Fruit fly (Drosophila melanogaster): ENCODE measurements around the gene CG10340.

CG10340 gene

dm6 chr3R:16649282-16649681, 35.1 kb upstream of the CG10340 start:
- no peak for TF ChIP-seq CG4496 (GFP tag; IDR thresholded peaks at IDR 0.05)

- TF ChIP-seq CG10348 (GFP tag; IDR thresholded peaks at IDR 0.05) = no peak
- TF ChIP-seq fd96Ca (GFP tag; IDR thresholded peaks at IDR 0.05) = no peak
- TF ChIP-seq CG14655 (GFP tag; optimal IDR thresholded peaks at IDR 0.05) = no peak
- no peak for TF ChIP-seq CG8301 (tag; optimal IDR thresholded peaks at IDR 0.05)
- no peak for TF ChIP-seq CG8159 (tag; optimal IDR thresholded peaks at IDR 0.05)
- TF ChIP-seq CG9948 (tag; optimal IDR thresholded peaks at IDR 0.05) = no peak
- no peak for TF ChIP-seq CG12605 (GFP tag; IDR thresholded peaks at IDR 0.05)
These were observed 33.5 kb upstream of the CG10340 start for dm6 chr3R:16647716-16648016.

dm6 chr3R:16646952-16647715, 32.9 kb upstream of the CG10340 start, which contains the start of the genes CG10324 and CCT3:
Gene CG10324, minus strand, starts transcription at chr3R:16647004.
Gene CCT3, plus strand, starts transcription at chr3R:16647605.
- peak; percentile 77; the same call in 2 of the 3 replicates for TF ChIP-seq CG4496 (GFP tag; IDR thresholded peaks at IDR 0.05)
- peak; percentile 63; the same call in 1 of the 2 replicates for TF ChIP-seq Ets98B (GFP tag; IDR thresholded peaks at IDR 0.05)
- TF ChIP-seq CG8301 (tag; optimal IDR thresholded peaks at IDR 0.05) = no peak
- peak; percentile 37 for TF ChIP-seq Snoo (tag; optimal IDR thresholded peaks at IDR 0.05)
- peak; percentile 64 for TF ChIP-seq CG9948 (tag; optimal IDR thresholded peaks at IDR 0.05)
- no peak for TF ChIP-seq fd96Ca (GFP tag; IDR thresholded peaks at IDR 0.05)
- peak; percentile 54 for TF ChIP-seq CG34367 (tag; optimal IDR thresholded peaks at IDR 0.05)
- TF ChIP-seq Pif1B (GFP tag; optimal IDR thresholded peaks at IDR 0.05) = no peak
- TF ChIP-seq CG32121 (GFP tag; IDR thresholded peaks at IDR 0.05) = peak; percentile 59; the same call in 1 of the 2 replicates
- peak; percentile 67 for TF ChIP-seq CG15710 (tag; optimal IDR thresholded peaks at IDR 0.05)
- TF ChIP-seq CG17806 (tag; optimal IDR thresholded peaks at IDR 0.05) = peak; percentile 42
- TF ChIP-seq CG14655 (GFP tag; optimal IDR thresholded peaks at IDR 0.05) = no peak
- TF ChIP-seq CG8159 (tag; optimal IDR thresholded peaks at IDR 0.05) = no peak
- no peak; the same call in 1 of the 2 replicates for TF ChIP-seq CG12605 (GFP tag; IDR thresholded peaks at IDR 0.05)

- TF ChIP-seq CG4496 (GFP tag; IDR thresholded peaks at IDR 0.05) (no peak), fd96Ca (GFP tag; IDR thresholded peaks at IDR 0.05) (no peak), CG8301 (tag; optimal IDR thresholded peaks at IDR 0.05) (no peak), CG34367 (tag; optimal IDR thresholded peaks at IDR 0.05) (no peak), CG32121 (GFP tag; IDR thresholded peaks at IDR 0.05) (no peak), EcR (GFP tag; optimal IDR thresholded peaks at IDR 0.05) (no peak)
These were observed 29.4 kb upstream of the CG10340 start, which contains the start of gene Arl6IP1 for dm6 chr3R:16643591-16643990. Gene Arl6IP1, plus strand, starts transcription at chr3R:16643605.

dm6 chr3R:16640005-16640408, 25.8 kb upstream of the CG10340 start, which contains the start of gene nonA-l:
Gene nonA-l, plus strand, starts transcription at chr3R:16640205.
- TF ChIP-seq CG4496 (GFP tag; IDR thresholded peaks at IDR 0.05) (no peak), CG14655 (GFP tag; optimal IDR thresholded peaks at IDR 0.05) (no peak), CG8301 (tag; optimal IDR thresholded peaks at IDR 0.05) (no peak), rn (GFP tag; IDR thresholded peaks at IDR 0.05) (no peak), CG32121 (GFP tag; IDR thresholded peaks at IDR 0.05) (no peak), CG13204 (GFP tag; optimal IDR thresholded peaks at IDR 0.05) (no peak), D1 (tag; optimal IDR thresholded peaks at IDR 0.05) (no peak), gl (tag; optimal IDR thresholded peaks at IDR 0.05) (no peak), CG12605 (GFP tag; IDR thresholded peaks at IDR 0.05) (no peak)

- TF ChIP-seq CG4496 (GFP tag; IDR thresholded peaks at IDR 0.05) (no peak), CG12605 (GFP tag; IDR thresholded peaks at IDR 0.05) (no peak), CG10348 (GFP tag; IDR thresholded peaks at IDR 0.05) (no peak), CG8301 (tag; optimal IDR thresholded peaks at IDR 0.05) (no peak), CG8159 (tag; optimal IDR thresholded peaks at IDR 0.05) (no peak), Snoo (tag; optimal IDR thresholded peaks at IDR 0.05) (no peak), fd96Ca (GFP tag; IDR thresholded peaks at IDR 0.05) (no peak), Pif1B (GFP tag; optimal IDR thresholded peaks at IDR 0.05) (no peak), CG15710 (tag; optimal IDR thresholded peaks at IDR 0.05) (no peak)
These were observed 18.5 kb upstream of the CG10340 start for dm6 chr3R:16632698-16633097.

- TF ChIP-seq CG34367 (tag; optimal IDR thresholded peaks at IDR 0.05) (no peak), CG15710 (tag; optimal IDR thresholded peaks at IDR 0.05) (no peak), CG8301 (tag; optimal IDR thresholded peaks at IDR 0.05) (no peak), fd96Ca (GFP tag; IDR thresholded peaks at IDR 0.05) (no peak), Pif1A (GFP tag; optimal IDR thresholded peaks at IDR 0.05) (no peak), gl (tag; optimal IDR thresholded peaks at IDR 0.05) (no peak), rn (GFP tag; IDR thresholded peaks at IDR 0.05) (no peak), EcR (GFP tag; optimal IDR thresholded peaks at IDR 0.05) (no peak), Ets98B (GFP tag; IDR thresholded peaks at IDR 0.05) (no peak), D1 (tag; optimal IDR thresholded peaks at IDR 0.05) (no peak), CG8159 (tag; optimal IDR thresholded peaks at IDR 0.05) (no peak), Pif1B (GFP tag; optimal IDR thresholded peaks at IDR 0.05) (no peak), CG4496 (GFP tag; IDR thresholded peaks at IDR 0.05) (no peak), CG10348 (GFP tag; IDR thresholded peaks at IDR 0.05) (no peak)
These were observed 16.4 kb upstream of the CG10340 start for dm6 chr3R:16630564-16630963.
